Fruit fly (Drosophila melanogaster) whole organism: ENCODE data around the gene CG4036.

Source experiments
- CG8478 ChIP-seq: fragments of >200 bp; optimal IDR thresholded peaks from 2 replicates; lab custom pipeline; 2018; ENCODE audit warnings: inconsistent platforms
- Dll ChIP-seq: fragments of >200 bp; optimal IDR thresholded peaks from 2 replicates; lab custom pipeline; 2017
- EcR ChIP-seq, 2 experiments: fragments of >200 bp; optimal IDR thresholded peaks; 2 replicates each; lab custom pipeline; 2017; ENCODE audit warnings: missing biosample characterization in 2 of 2, missing genetic modification characterization in 2 of 2, missing genetic modification reagents in 2 of 2
- pan ChIP-seq: fragments of >200 bp; optimal IDR thresholded peaks from 2 replicates; lab custom pipeline; 2017
- psq ChIP-seq: fragments of >200 bp; optimal IDR thresholded peaks from 2 replicates; lab custom pipeline; 2017
- usp ChIP-seq: fragments of >200 bp; optimal IDR thresholded peaks from 2 replicates; lab custom pipeline; 2017; ENCODE audit warnings: missing biosample characterization, missing genetic modification characterization, mixed read lengths

CG4036 gene

DNA sequence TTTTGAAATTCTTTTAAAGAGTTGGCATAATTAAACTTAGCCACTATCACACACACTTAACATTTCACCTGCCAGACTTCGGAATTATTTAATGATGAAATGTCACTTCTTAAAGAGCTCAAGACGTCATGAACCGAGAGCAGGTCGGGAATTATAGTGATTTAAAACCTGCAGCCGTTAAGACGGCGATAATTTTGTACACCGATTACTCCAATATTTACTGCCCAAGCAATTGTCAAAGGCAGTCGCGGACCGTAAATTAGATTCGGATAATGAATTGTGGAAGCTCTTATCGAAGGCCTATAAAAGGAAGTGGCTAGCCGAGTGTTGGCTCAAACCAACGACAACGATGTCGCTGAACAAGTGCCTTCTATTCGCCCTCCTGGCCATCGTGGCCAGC is 21.9 kb upstream of the CG4036 start, which contains the start of gene CG17633:
TSS of gene CG17633 (plus strand) at position 326 of the 400 bp plus-strand sequence.
- TF ChIP-seq CG8478 (no peak), EcR (GFP tag; optimal IDR thresholded peaks at IDR 0.05; lab: Kevin White, UChicago) (no peak), Dll (lab: Kevin White, UChicago) (no peak), psq (lab: Kevin White, UChicago) (no peak), pan (lab: Kevin White, UChicago) (no peak), usp (no peak)

DNA sequence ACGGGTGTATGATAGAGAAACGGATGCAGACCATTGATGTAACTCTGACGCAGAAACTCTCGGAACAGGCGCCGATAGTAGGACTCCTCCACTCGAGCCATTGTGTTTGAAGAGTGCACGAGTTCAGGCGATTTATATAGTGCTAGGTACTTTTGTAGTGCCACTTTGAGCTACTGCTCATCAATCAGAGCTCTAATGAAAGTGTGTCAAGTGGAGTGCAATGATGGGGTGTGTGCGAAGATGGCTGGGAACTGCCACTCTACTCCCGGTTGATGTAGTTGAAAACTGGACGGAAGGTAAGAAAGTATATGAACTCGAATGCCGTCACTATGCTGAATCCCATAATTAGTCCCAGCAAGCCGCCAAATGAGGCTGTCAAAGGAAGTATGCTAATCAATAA is 19.8 kb upstream of the CG4036 start, which contains the start of gene ppk18:
TSS of gene ppk18 (minus strand) at position 101 of the 400 bp plus-strand sequence.
- no peak for TF ChIP-seq CG8478
- TF ChIP-seq Dll (lab: Kevin White, UChicago) = no peak
- no peak for TF ChIP-seq EcR (GFP tag; optimal IDR thresholded peaks at IDR 0.05; lab: Kevin White, UChicago)
- no peak for TF ChIP-seq psq (lab: Kevin White, UChicago)
- TF ChIP-seq pan (lab: Kevin White, UChicago) = no peak
- TF ChIP-seq usp = no peak

DNA sequence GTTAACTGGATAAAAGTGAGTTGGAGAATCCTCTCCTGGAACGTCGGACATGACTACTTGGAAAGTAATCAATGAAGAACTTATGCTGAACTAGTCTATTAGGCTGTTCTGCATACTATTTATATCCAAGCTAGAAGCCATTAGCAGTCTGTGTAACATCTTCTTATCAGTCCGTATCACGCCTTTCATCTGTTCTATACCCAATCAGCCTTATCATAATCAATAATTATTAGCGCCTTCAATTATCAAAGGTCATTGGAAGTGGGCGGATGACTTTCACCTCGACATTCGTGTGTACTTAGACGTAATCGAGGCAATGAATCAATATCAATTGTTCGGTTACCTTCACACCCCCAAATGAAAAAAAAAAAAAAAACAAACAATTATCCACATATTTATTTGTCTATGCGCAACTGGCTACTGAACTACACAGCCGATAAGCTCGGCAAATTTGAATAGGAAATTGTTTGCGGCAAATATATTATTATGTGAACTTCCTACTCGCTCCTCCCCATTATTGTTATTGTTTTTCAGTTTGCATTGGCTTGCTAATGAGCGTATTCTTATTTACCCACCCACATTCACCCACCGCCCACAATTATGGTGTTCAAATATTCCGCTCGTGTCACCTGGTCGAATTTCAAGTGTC is 15.6 kb upstream of the CG4036 start, which contains the start of the genes ppk11 and ppk16:
TSS of gene ppk11 (minus strand) at position 51 of the 649 bp plus-strand sequence.
TSS of gene ppk16 (minus strand) at position 51 of the 649 bp plus-strand sequence.
- TF ChIP-seq Dll (lab: Kevin White, UChicago) (no peak), EcR (GFP tag; optimal IDR thresholded peaks at IDR 0.05; lab: Kevin White, UChicago) (no peak), usp (no peak), pan (lab: Kevin White, UChicago) (no peak), CG8478 (no peak), psq (lab: Kevin White, UChicago) (no peak)

DNA sequence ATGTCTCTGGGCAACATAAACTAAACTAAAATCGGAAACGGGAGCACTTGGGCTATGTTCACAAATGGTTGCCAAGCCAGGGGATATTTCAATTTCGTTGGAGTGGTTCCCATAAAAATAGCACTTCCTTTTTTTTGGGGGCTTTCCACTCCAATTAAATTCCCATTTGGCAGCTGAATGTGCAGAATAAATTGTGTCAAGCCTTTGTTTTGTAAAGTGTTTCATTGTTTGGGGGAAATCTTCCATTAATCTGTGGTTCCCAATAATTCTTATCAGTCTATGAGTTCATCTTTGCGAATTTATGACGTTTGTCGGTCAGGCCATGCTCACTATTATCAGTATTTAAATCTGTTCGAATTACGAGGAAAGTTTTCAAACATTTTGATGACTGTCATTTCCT is 12.8 kb upstream of the CG4036 start:
- TF ChIP-seq usp (no peak), CG8478 (no peak), psq (lab: Kevin White, UChicago) (no peak), EcR (GFP tag; optimal IDR thresholded peaks at IDR 0.05; lab: Kevin White, UChicago) (no peak), Dll (lab: Kevin White, UChicago) (no peak), pan (lab: Kevin White, UChicago) (no peak)

DNA sequence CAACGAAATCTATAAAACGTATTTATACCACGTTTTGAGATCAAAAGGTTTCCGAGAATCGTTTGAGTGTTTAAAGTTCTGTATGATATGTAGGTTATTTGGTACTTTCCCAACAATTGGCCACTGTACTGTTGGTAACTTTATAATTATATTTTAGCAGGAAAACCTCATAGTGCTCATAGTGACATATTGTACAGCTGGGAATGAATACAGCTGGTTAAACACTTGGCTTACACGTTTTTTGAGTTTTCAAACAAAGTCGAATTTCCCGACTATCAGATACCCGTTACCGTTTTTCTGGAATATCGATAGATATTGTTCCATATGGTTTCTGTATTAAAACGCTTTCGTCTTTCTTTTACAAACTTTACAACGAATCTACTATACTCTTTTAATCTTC is 12.3 kb upstream of the CG4036 start:
- TF ChIP-seq usp = no peak
- no peak for TF ChIP-seq psq (lab: Kevin White, UChicago)
- no peak for TF ChIP-seq Dll (lab: Kevin White, UChicago)
- no peak for TF ChIP-seq pan (lab: Kevin White, UChicago)
- TF ChIP-seq CG8478 = no peak
- TF ChIP-seq EcR (GFP tag; optimal IDR thresholded peaks at IDR 0.05; lab: Kevin White, UChicago) = no peak

DNA sequence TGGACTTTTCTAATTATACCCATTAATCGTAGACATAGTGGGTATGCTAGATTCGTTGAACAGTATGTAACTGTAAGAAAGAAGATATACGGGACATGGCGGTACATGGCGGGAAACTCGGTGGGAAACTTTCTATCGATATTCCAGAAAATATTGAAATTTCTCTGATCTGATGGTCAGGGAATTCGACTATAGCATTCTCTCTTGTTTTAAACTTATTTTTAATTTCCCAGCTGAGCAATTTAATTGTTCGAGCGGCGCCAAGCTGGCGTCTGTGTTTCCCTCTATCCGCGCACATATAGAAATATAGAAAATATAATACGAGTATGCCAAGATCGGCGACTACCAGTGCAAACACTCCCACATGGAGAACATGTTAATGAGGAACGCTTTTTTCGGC is 11.5 kb upstream of the CG4036 start:
- no peak for TF ChIP-seq CG8478
- no peak for TF ChIP-seq EcR (GFP tag; optimal IDR thresholded peaks at IDR 0.05; lab: Kevin White, UChicago)
- no peak for TF ChIP-seq Dll (lab: Kevin White, UChicago)
- no peak for TF ChIP-seq usp
- no peak for TF ChIP-seq pan (lab: Kevin White, UChicago)
- no peak for TF ChIP-seq psq (lab: Kevin White, UChicago)

DNA sequence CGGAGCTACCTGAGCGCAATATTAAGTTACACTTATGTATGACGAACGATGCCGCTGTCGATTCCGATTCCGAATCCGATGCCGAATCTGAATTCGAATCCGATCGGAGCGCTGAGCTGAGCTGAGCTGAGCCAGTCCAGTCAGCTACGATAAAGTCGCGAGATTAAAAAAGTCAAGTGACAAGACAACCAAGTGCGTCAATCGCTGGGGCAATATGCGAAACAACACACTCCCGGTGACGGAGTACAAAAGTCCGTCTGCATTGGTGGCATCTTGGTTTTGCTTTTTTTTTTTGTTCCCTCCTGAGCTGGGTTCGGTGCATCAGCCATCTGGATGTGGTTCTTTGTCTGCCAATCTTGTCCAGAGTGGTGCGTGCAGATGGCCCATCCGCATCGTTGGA is 10.9 kb upstream of the CG4036 start:
- TF ChIP-seq CG8478 = no peak
- no peak for TF ChIP-seq psq (lab: Kevin White, UChicago)
- no peak for TF ChIP-seq Dll (lab: Kevin White, UChicago)
- no peak for TF ChIP-seq usp
- TF ChIP-seq pan (lab: Kevin White, UChicago) = no peak
- no peak for TF ChIP-seq EcR (GFP tag; optimal IDR thresholded peaks at IDR 0.05; lab: Kevin White, UChicago)

DNA sequence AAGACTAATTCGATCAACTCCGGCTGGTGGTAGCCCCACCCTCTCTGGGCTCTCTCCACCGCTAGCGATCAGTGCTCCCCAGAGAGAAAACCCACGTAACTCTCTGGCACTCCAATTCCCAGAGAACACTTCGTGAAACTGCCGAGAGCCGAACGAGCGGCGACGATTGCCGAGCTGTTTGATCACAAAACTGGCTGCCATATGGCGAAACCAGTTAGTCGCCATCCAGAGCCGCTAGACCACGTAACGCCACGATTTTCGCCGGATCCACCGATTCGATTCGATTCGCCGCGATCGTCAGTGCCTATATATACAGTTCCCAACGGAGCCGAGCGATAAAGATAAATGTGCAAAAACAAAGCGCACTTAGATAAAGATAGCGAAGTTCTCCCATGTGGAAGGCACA is 8.5 kb upstream of the CG4036 start, which contains the start of gene IP3K1:
TSS of gene IP3K1 (plus strand) at position 209 of the 406 bp plus-strand sequence.
- TF ChIP-seq psq (lab: Kevin White, UChicago) (no peak), EcR (GFP tag; optimal IDR thresholded peaks at IDR 0.05; lab: Kevin White, UChicago) (peak in 1 of 2 experiments; percentile 81)

DNA sequence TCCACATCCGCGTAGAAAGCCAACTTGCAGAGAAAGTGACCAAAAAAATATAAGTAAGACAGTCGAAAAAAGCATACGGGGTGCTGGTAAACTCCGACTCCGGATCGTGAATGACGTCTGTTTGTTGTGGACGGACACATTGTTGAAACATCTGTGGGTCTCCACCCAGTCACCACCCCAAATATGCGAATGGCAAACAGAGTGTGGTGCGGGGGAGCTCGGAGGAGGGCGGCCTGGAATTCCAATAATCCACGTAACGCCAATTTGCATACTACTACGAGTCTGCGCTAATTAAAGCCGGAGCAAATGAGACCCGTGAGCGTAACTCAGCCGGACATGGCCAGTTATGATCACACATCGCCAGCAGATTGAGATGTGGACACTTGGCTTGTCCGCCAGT is 7.6 kb upstream of the CG4036 start:
- TF ChIP-seq psq (lab: Kevin White, UChicago) (no peak), usp (no peak), CG8478 (no peak), pan (lab: Kevin White, UChicago) (no peak), EcR (GFP tag; optimal IDR thresholded peaks at IDR 0.05; lab: Kevin White, UChicago) (no peak), Dll (lab: Kevin White, UChicago) (no peak)

DNA sequence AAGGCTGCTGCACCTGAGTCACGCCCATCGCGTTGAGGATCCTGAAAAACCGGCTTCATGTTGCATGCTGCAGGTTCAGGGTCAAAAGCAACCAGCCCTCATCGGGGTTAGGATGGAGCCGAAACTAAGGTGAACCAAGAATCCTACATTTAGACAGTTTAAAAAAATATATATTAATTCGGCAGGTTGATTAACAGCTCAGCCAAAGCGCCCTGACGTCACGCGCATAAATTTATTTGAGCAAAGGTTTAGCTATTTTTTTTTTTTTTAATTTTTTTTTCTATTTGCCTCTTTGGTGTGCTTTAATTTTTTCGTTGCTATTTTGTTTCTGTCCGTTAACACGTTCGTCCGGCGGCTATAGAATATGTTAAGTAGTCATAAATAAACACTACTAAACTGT is 6.2 kb upstream of the CG4036 start:
- TF ChIP-seq psq (lab: Kevin White, UChicago) = no peak
- TF ChIP-seq EcR (GFP tag; optimal IDR thresholded peaks at IDR 0.05; lab: Kevin White, UChicago) = no peak
- no peak for TF ChIP-seq pan (lab: Kevin White, UChicago)
- TF ChIP-seq usp = no peak
- no peak for TF ChIP-seq Dll (lab: Kevin White, UChicago)
- no peak for TF ChIP-seq CG8478

DNA sequence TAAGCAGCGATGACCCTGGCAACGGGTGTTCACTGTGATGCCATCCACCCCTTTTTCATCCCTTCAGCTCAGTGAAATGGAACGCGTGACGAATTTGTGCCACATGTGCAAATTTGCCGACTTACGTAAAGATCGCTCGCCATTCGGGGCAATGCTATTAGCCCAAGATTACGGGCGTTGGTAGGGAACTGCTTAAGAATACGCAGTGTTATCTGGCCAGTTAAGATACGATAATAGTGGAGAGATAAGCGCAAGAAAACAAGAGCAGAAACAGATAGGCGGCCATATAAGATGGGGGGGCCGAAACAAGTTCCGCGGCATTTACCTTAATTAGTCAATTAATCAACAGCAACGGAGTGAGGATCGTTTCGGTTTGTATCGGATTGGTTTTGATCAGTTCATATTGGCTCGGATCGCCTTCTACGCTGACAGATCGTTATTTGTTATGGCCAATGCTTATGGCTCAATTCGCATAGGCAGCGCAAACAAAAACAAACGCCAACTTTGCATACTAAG is 4.7 kb upstream of the CG4036 start:
- TF ChIP-seq EcR (GFP tag; optimal IDR thresholded peaks at IDR 0.05; lab: Kevin White, UChicago) (peak in 1 of 2 experiments; percentile 14), pan (lab: Kevin White, UChicago) (no peak)

DNA sequence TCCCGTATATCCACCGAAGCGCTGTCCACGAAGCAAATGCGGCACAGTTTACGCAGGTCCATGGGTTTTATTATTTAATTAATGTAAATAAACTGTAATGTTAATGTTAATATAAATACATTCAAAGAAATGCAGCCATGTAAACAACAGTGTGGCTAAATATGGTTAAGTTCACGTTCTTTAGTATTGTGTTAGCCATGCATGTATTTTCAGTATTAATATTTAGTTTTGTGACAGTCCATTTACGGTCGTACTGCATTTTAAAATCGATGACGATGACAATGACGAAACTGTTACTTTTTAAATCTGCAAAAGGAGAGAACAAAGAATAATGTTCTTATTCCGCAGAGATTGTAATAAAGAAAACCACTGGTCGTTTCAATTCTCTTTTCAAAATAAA is 2.3 kb downstream of the CG4036 start, which contains the start of gene CG13123:
TSS of gene CG13123 (minus strand) at position 163 of the 400 bp plus-strand sequence.
- TF ChIP-seq EcR (GFP tag; optimal IDR thresholded peaks at IDR 0.05; lab: Kevin White, UChicago) = no peak
- TF ChIP-seq pan (lab: Kevin White, UChicago) = no peak
- TF ChIP-seq usp = no peak
